Fruit fly (Drosophila melanogaster) whole organism, prepupa: ENCODE results near the gene CG5191.
A peak's percentile ranks its signal among the peaks of the same experiment; 100 is the strongest.

Experiments
- Blimp-1 ChIP-seq: fragments of 200-800 bp; sonication (Bioruptor generic); optimal IDR thresholded peaks from 3 replicates; lab custom pipeline; 2017; ENCODE audit warnings: missing biosample characterization, missing genetic modification characterization, mild to moderate bottlenecking, moderate library complexity, missing genetic modification reagents
- CG10631 ChIP-seq: fragments of 200-800 bp; sonication (Bioruptor generic); optimal IDR thresholded peaks from 2 replicates; lab custom pipeline; 2016; ENCODE audit warnings: missing biosample characterization, missing genetic modification characterization
- CG10669 ChIP-seq: fragments of 200-800 bp; sonication (Bioruptor generic); optimal IDR thresholded peaks from 3 replicates; lab custom pipeline; 2018; ENCODE audit warnings: missing biosample characterization, mild to moderate bottlenecking, missing genetic modification characterization, moderate library complexity
- CG11294 ChIP-seq: fragments of 200-800 bp; sonication (Bioruptor generic); IDR thresholded peaks from 2 replicates; pipeline ENCODE4 v1.3.6; 2022; ENCODE audit warnings: missing biosample characterization, missing genetic modification characterization
- CG11762 ChIP-seq: fragments of 200-800 bp; sonication (Bioruptor generic); optimal IDR thresholded peaks from 3 replicates; lab custom pipeline; 2016; ENCODE audit warnings: missing biosample characterization, missing genetic modification characterization; ENCODE audit not compliant: insufficient read depth
- CG11902 ChIP-seq: fragments of 200-800 bp; sonication (Bioruptor generic); optimal IDR thresholded peaks from 3 replicates; lab custom pipeline; 2016; ENCODE audit warnings: missing biosample characterization, missing genetic modification characterization
- CG15336 ChIP-seq: fragments of 200-800 bp; sonication (Bioruptor generic); IDR thresholded peaks from 2 replicates; pipeline ENCODE4 v1.3.6; 2022; ENCODE audit warnings: missing biosample characterization, missing genetic modification characterization
- CG16779 ChIP-seq: fragments of 200-800 bp; sonication (Bioruptor generic); optimal IDR thresholded peaks from 3 replicates; lab custom pipeline; 2017; ENCODE audit warnings: missing biosample characterization, mild to moderate bottlenecking, missing genetic modification characterization
- CG31627 ChIP-seq: fragments of 200-800 bp; sonication (Bioruptor generic); optimal IDR thresholded peaks from 3 replicates; lab custom pipeline; 2016; ENCODE audit warnings: missing biosample characterization, missing genetic modification characterization
- CG32006 ChIP-seq: fragments of 200-800 bp; sonication (Bioruptor generic); optimal IDR thresholded peaks from 3 replicates; lab custom pipeline; 2017; ENCODE audit warnings: missing biosample characterization, mild to moderate bottlenecking, missing genetic modification characterization
- CG3919 ChIP-seq: fragments of 200-800 bp; sonication (Bioruptor generic); optimal IDR thresholded peaks from 3 replicates; lab custom pipeline; 2016; ENCODE audit warnings: missing biosample characterization, missing genetic modification characterization
- CG4318 ChIP-seq: fragments of 200-800 bp; sonication (Bioruptor generic); optimal IDR thresholded peaks from 3 replicates; lab custom pipeline; 2017; ENCODE audit warnings: missing biosample characterization, mild to moderate bottlenecking, missing genetic modification characterization
- CG6276 ChIP-seq: fragments of 200-800 bp; sonication (Bioruptor generic); optimal IDR thresholded peaks from 2 replicates; lab custom pipeline; 2017; ENCODE audit warnings: missing biosample characterization, mild to moderate bottlenecking, missing genetic modification characterization
- CG6792 ChIP-seq: fragments of 200-800 bp; sonication (Bioruptor generic); optimal IDR thresholded peaks from 3 replicates; lab custom pipeline; 2016; ENCODE audit warnings: missing biosample characterization, missing genetic modification characterization
- CG6808 ChIP-seq: fragments of 200-800 bp; sonication (Bioruptor generic); optimal IDR thresholded peaks from 3 replicates; lab custom pipeline; 2017; ENCODE audit warnings: missing biosample characterization, missing genetic modification characterization, mild to moderate bottlenecking, moderate library complexity, missing genetic modification reagents
- CG6854 ChIP-seq: fragments of 200-800 bp; sonication (Bioruptor generic); optimal IDR thresholded peaks from 2 replicates; lab custom pipeline; 2017; ENCODE audit warnings: missing biosample characterization, mild to moderate bottlenecking, missing genetic modification characterization
- CG7368 ChIP-seq: fragments of 200-800 bp; sonication (Bioruptor generic); optimal IDR thresholded peaks from 3 replicates; lab custom pipeline; 2016; ENCODE audit warnings: missing biosample characterization, missing genetic modification characterization
- CG8319 ChIP-seq: fragments of 200-800 bp; sonication (Bioruptor generic); optimal IDR thresholded peaks from 3 replicates; lab custom pipeline; 2016; ENCODE audit warnings: missing biosample characterization, missing genetic modification characterization
- CG8632 ChIP-seq: fragments of 200-800 bp; sonication (Bioruptor generic); optimal IDR thresholded peaks from 3 replicates; lab custom pipeline; 2016; ENCODE audit warnings: missing biosample characterization, missing genetic modification characterization
- CG9139 ChIP-seq: fragments of 200-800 bp; sonication (Bioruptor generic); optimal IDR thresholded peaks from 3 replicates; lab custom pipeline; 2017; ENCODE audit warnings: missing biosample characterization, mild to moderate bottlenecking, missing genetic modification characterization
- Eip75B ChIP-seq: fragments of 200-800 bp; sonication (Bioruptor generic); optimal IDR thresholded peaks from 3 replicates; lab custom pipeline; 2016; ENCODE audit warnings: missing biosample characterization, missing genetic modification characterization
- Eip78C ChIP-seq: fragments of 200-800 bp; sonication (Bioruptor generic); peaks from one replicate; lab custom pipeline; 2016; ENCODE audit warnings: missing biosample characterization, missing genetic modification characterization
- Eip93F ChIP-seq: fragments of 200-800 bp; sonication (Bioruptor generic); optimal IDR thresholded peaks from 2 replicates; lab custom pipeline; 2016; ENCODE audit warnings: missing biosample characterization, mild to moderate bottlenecking, missing genetic modification characterization
- Ets21C ChIP-seq: fragments of 200-800 bp; sonication (Bioruptor generic); optimal IDR thresholded peaks from 3 replicates; lab custom pipeline; 2016; ENCODE audit warnings: missing biosample characterization, missing genetic modification characterization
- Ets96B ChIP-seq: fragments of 200-800 bp; optimal IDR thresholded peaks from 2 replicates; lab custom pipeline; 2019; ENCODE audit warnings: missing biosample characterization, mild to moderate bottlenecking, missing genetic modification characterization, moderate library complexity
- Gug ChIP-seq: fragments of 200-800 bp; sonication (Bioruptor generic); IDR thresholded peaks from 2 replicates; pipeline ENCODE4 v1.3.6; 2022; ENCODE audit warnings: missing biosample characterization, missing genetic modification characterization
- Hr38 ChIP-seq: sonication (Bioruptor generic); optimal IDR thresholded peaks from 2 replicates; lab custom pipeline; 2016; ENCODE audit warnings: missing biosample characterization, missing genetic modification characterization
- Hr39 ChIP-seq: fragments of 200-800 bp; sonication (Bioruptor generic); optimal IDR thresholded peaks from 2 replicates; lab custom pipeline; 2016; ENCODE audit warnings: missing biosample characterization, missing genetic modification characterization
- Hr4 ChIP-seq: fragments of 200-800 bp; sonication (Bioruptor generic); optimal IDR thresholded peaks from 3 replicates; lab custom pipeline; 2016; ENCODE audit warnings: missing biosample characterization, missing genetic modification characterization
- Lpt ChIP-seq: fragments of 200-800 bp; sonication (Bioruptor generic); optimal IDR thresholded peaks from 3 replicates; lab custom pipeline; 2016; ENCODE audit warnings: missing biosample characterization, missing genetic modification characterization
- OdsH ChIP-seq: fragments of 200-800 bp; sonication (Bioruptor generic); optimal IDR thresholded peaks from 3 replicates; lab custom pipeline; 2016; ENCODE audit warnings: missing biosample characterization, missing genetic modification characterization
- Smox ChIP-seq: fragments of 200-800 bp; sonication (Bioruptor generic); optimal IDR thresholded peaks from 3 replicates; lab custom pipeline; 2016; ENCODE audit warnings: missing biosample characterization, missing genetic modification characterization
- Sox102F ChIP-seq: fragments of 200-800 bp; sonication (Bioruptor generic); optimal IDR thresholded peaks from 2 replicates; lab custom pipeline; 2016; ENCODE audit warnings: missing biosample characterization, mild to moderate bottlenecking, missing genetic modification characterization
- Sox15 ChIP-seq: fragments of 200-800 bp; sonication (Bioruptor generic); optimal IDR thresholded peaks from 3 replicates; lab custom pipeline; 2016; ENCODE audit warnings: missing biosample characterization, missing genetic modification characterization
- achi ChIP-seq: fragments of 200-800 bp; sonication (Bioruptor generic); optimal IDR thresholded peaks from 3 replicates; lab custom pipeline; 2016; ENCODE audit warnings: missing biosample characterization, missing genetic modification characterization
- acj6 ChIP-seq: fragments of 200-800 bp; sonication (Bioruptor generic); optimal IDR thresholded peaks from 3 replicates; lab custom pipeline; 2016; ENCODE audit warnings: missing biosample characterization, missing genetic modification characterization
- cyc ChIP-seq: fragments of 200-800 bp; sonication (Bioruptor generic); optimal IDR thresholded peaks from 3 replicates; lab custom pipeline; 2016; ENCODE audit warnings: missing biosample characterization, missing genetic modification characterization
- dac ChIP-seq: fragments of 200-800 bp; sonication (Bioruptor generic); optimal IDR thresholded peaks from 2 replicates; lab custom pipeline; 2017; ENCODE audit warnings: missing biosample characterization, mild to moderate bottlenecking, missing genetic modification characterization
- dsx ChIP-seq: fragments of 200-800 bp; optimal IDR thresholded peaks from 3 replicates; lab custom pipeline; 2019; ENCODE audit warnings: missing biosample characterization, mild to moderate bottlenecking, missing genetic modification characterization, moderate library complexity; ENCODE audit not compliant: poor library complexity, severe bottlenecking
- eg ChIP-seq: fragments of 200-800 bp; sonication (Bioruptor generic); IDR thresholded peaks from 3 replicates; pipeline ENCODE4 v1.3.6; 2022; ENCODE audit warnings: missing biosample characterization, missing genetic modification characterization
- fd59A ChIP-seq: fragments of 200-800 bp; sonication (Bioruptor generic); optimal IDR thresholded peaks from 2 replicates; lab custom pipeline; 2017; ENCODE audit warnings: missing biosample characterization, mild to moderate bottlenecking, missing genetic modification characterization, missing genetic modification reagents
- fd85E ChIP-seq: fragments of 200-800 bp; sonication (Bioruptor generic); optimal IDR thresholded peaks from 3 replicates; lab custom pipeline; 2016; ENCODE audit warnings: missing biosample characterization, missing genetic modification characterization
- fkh ChIP-seq: fragments of 200-800 bp; sonication (Bioruptor generic); optimal IDR thresholded peaks from 3 replicates; lab custom pipeline; 2017; ENCODE audit warnings: missing biosample characterization, mild to moderate bottlenecking, missing genetic modification characterization, moderate library complexity
- lz ChIP-seq: fragments of 200-800 bp; sonication (Bioruptor generic); optimal IDR thresholded peaks from 3 replicates; lab custom pipeline; 2016; ENCODE audit warnings: missing biosample characterization, missing genetic modification characterization
- net ChIP-seq: fragments of 200-800 bp; sonication (Bioruptor generic); optimal IDR thresholded peaks from 3 replicates; lab custom pipeline; 2016; ENCODE audit warnings: missing biosample characterization, missing genetic modification characterization
- salr ChIP-seq, 2 experiments: fragments of 200-800 bp; sonication (Bioruptor generic); optimal IDR thresholded peaks; 3 replicates each; lab custom pipeline; 2016 to 2018; ENCODE audit warnings: missing biosample characterization in 2 of 2, missing genetic modification characterization in 2 of 2, mild to moderate bottlenecking in 1 of 2
- spab ChIP-seq: fragments of 200-800 bp; sonication (Bioruptor generic); optimal IDR thresholded peaks from 2 replicates; lab custom pipeline; 2017; ENCODE audit warnings: missing biosample characterization, mild to moderate bottlenecking, missing genetic modification characterization, missing genetic modification reagents
- ss ChIP-seq, 2 experiments: fragments of 200-800 bp; sonication (Bioruptor generic); optimal IDR thresholded peaks; 2 replicates in 1 of 2; 3 replicates in 1 of 2; lab custom pipeline; 2017 to 2018; ENCODE audit warnings: mild to moderate bottlenecking in 2 of 2, missing biosample characterization in 2 of 2, missing genetic modification characterization in 2 of 2, moderate library complexity in 1 of 2
- svp ChIP-seq: fragments of 200-800 bp; sonication (Bioruptor generic); peaks from one replicate; lab custom pipeline; 2016; ENCODE audit warnings: missing biosample characterization, missing genetic modification characterization
- vri ChIP-seq: fragments of 200-800 bp; sonication (Bioruptor generic); optimal IDR thresholded peaks from 3 replicates; lab custom pipeline; 2016; ENCODE audit warnings: missing biosample characterization, mild to moderate bottlenecking, missing genetic modification characterization

The CG5191 gene

DNA sequence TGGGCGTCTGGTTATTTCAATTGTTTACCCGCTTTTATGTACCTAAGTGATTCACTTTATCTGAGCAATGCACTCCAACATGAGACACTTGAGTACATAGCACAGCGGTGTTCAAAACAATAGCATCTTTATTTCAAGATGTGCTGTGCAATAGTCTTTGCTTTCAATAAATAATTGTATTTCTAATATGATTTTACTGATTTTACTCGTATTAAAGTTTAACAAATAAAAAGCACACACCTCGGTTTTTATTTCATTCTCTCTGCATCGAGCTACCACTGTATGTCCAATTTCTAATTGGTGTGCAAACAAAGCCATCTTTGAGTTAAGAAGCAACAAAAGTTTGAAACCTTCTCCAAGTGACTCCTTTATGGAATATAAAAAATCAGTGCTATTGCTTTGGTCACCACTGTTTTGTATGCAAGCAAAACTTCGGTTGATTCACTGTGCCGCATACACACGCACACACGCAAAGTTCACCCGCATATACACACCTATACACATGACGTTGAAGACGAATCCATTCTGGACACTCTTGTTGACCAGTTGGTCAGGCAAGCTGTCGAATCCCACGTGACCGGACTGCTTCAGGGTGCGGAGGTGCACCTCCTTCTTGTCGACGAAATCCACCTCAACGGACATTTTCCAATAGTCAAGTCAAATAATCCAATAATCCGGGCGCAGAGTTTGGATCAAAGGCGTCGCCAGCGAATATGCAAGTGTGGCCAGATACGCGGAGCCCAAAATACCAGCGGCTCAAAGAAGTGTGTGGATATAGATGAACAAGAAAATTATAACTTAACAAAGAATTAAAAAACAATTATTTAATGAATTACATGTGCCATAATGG is 27.2 kb downstream of the CG5191 start, which contains the start of gene Septin2:
Gene Septin2, minus strand, starts transcription at position 727 of the 850 bp plus-strand sequence.
- TF ChIP-seq cyc (GFP tag; lab: Kevin White, UChicago) (peak; percentile 92), CG7368 (GFP tag; lab: Kevin White, UChicago) (peak; percentile 91), CG8632 (GFP tag; lab: Kevin White, UChicago) (peak; percentile 94), Sox102F (GFP tag; lab: Kevin White, UChicago) (peak; percentile 94), CG31627 (GFP tag; lab: Kevin White, UChicago) (peak; percentile 94), CG3919 (GFP tag; lab: Kevin White, UChicago) (peak; percentile 94), CG8319 (peak; percentile 92), dsx (GFP tag; lab: Kevin White, UChicago) (peak; percentile 85), Eip78C (GFP tag; lab: Kevin White, UChicago) (peak; percentile 99), Blimp-1 (GFP tag; lab: Kevin White, UChicago) (peak; percentile 85), acj6 (GFP tag; lab: Kevin White, UChicago) (peak; percentile 92), svp (peak; percentile 97), CG6792 (peak; percentile 93), CG10631 (GFP tag; lab: Kevin White, UChicago) (peak; percentile 90), CG9139 (GFP tag; lab: Kevin White, UChicago) (peak; percentile 80), CG10669 (GFP tag; lab: Kevin White, UChicago) (peak; percentile 95), spab (GFP tag; lab: Kevin White, UChicago) (peak; percentile 90), fd59A (GFP tag; lab: Kevin White, UChicago) (peak; percentile 92), salr (GFP tag; optimal IDR thresholded peaks at IDR 0.05; lab: Kevin White, UChicago) (peak; percentile 52 to 91), Smox (GFP tag; lab: Kevin White, UChicago) (peak; percentile 94), vri (GFP tag; lab: Kevin White, UChicago) (peak; percentile 84), Gug (GFP tag; lab: Robert Waterston, UW) (peak; percentile 75), CG6276 (GFP tag; lab: Kevin White, UChicago) (peak; percentile 96), CG11902 (GFP tag; lab: Kevin White, UChicago) (peak; percentile 85), Hr38 (GFP tag; lab: Kevin White, UChicago) (no peak), lz (GFP tag; lab: Kevin White, UChicago) (peak; percentile 93), Ets96B (tag; lab: Kevin White, UChicago) (peak; percentile 89), CG6854 (GFP tag; lab: Kevin White, UChicago) (peak; percentile 91), Lpt (peak; percentile 87), CG11294 (GFP tag; lab: Robert Waterston, UW) (peak; percentile 80), CG11762 (GFP tag; lab: Kevin White, UChicago) (peak; percentile 95), Eip75B (GFP tag; lab: Kevin White, UChicago) (peak; percentile 93), Ets21C (GFP tag; lab: Kevin White, UChicago) (peak; percentile 87), achi (GFP tag; lab: Kevin White, UChicago) (peak; percentile 92), Eip93F (GFP tag; lab: Kevin White, UChicago) (peak; percentile 80), CG16779 (peak; percentile 81), net (GFP tag; lab: Kevin White, UChicago) (peak; percentile 94), OdsH (GFP tag; lab: Kevin White, UChicago) (peak; percentile 94), Hr4 (peak; percentile 96), Hr39 (peak; percentile 93), CG6808 (GFP tag; lab: Kevin White, UChicago) (peak; percentile 93), CG32006 (GFP tag; lab: Kevin White, UChicago) (peak; percentile 97), Sox15 (GFP tag; lab: Kevin White, UChicago) (peak; percentile 88), dac (GFP tag; lab: Kevin White, UChicago) (peak; percentile 82), eg (GFP tag; lab: Robert Waterston, UW) (peak; percentile 82), fd85E (GFP tag; lab: Kevin White, UChicago) (peak; percentile 80), ss (GFP tag; optimal IDR thresholded peaks at IDR 0.05; lab: Kevin White, UChicago) (peak; percentile 82 to 88), CG4318 (GFP tag; lab: Kevin White, UChicago) (no peak), CG15336 (GFP tag; lab: Robert Waterston, UW) (peak; percentile 94), fkh (GFP tag; lab: Kevin White, UChicago) (peak; percentile 91)
